Fruit fly (Drosophila melanogaster) whole organism, adult: ENCODE results near the gene borr.

Source experiments
- CG11617 ChIP-seq: fragments of 200-800 bp; sonication (Bioruptor generic); optimal IDR thresholded peaks from 2 replicates; lab custom pipeline; 2017; ENCODE audit warnings: mild to moderate bottlenecking, missing biosample characterization, missing genetic modification reagents, missing genetic modification characterization
- CG12768 ChIP-seq: fragments of 200-800 bp; sonication (Bioruptor generic); optimal IDR thresholded peaks from 2 replicates; lab custom pipeline; 2017; ENCODE audit warnings: missing biosample characterization, missing genetic modification characterization, mild to moderate bottlenecking, moderate library complexity, missing genetic modification reagents
- CG14711 ChIP-seq: fragments of 200-800 bp; sonication (Bioruptor generic); optimal IDR thresholded peaks from 2 replicates; lab custom pipeline; 2018; ENCODE audit warnings: missing biosample characterization, mild to moderate bottlenecking, missing genetic modification characterization, moderate library complexity
- CG1620 ChIP-seq: fragments of 200-800 bp; sonication (Bioruptor generic); optimal IDR thresholded peaks from 2 replicates; lab custom pipeline; 2016; ENCODE audit warnings: missing biosample characterization, missing genetic modification characterization
- CG33017 ChIP-seq: fragments of 200-800 bp; sonication (Bioruptor generic); optimal IDR thresholded peaks from 2 replicates; lab custom pipeline; 2018; ENCODE audit warnings: missing biosample characterization, mild to moderate bottlenecking, missing genetic modification characterization, moderate library complexity
- CG5204 ChIP-seq: fragments of 200-800 bp; sonication (Bioruptor generic); optimal IDR thresholded peaks from 2 replicates; lab custom pipeline; 2016; ENCODE audit warnings: missing biosample characterization, missing genetic modification characterization
- CG7045 ChIP-seq: fragments of 200-800 bp; sonication (Bioruptor generic); optimal IDR thresholded peaks from 2 replicates; lab custom pipeline; 2017; ENCODE audit warnings: missing biosample characterization, mild to moderate bottlenecking, missing genetic modification characterization
- CG7101 ChIP-seq: fragments of 200-800 bp; sonication (Bioruptor generic); optimal IDR thresholded peaks from 2 replicates; lab custom pipeline; 2018; ENCODE audit warnings: missing biosample characterization, mild to moderate bottlenecking, missing genetic modification characterization, moderate library complexity
- Clk ChIP-seq: fragments of 200-800 bp; sonication (Bioruptor generic); optimal IDR thresholded peaks from 2 replicates; lab custom pipeline; 2017; ENCODE audit warnings: missing biosample characterization, missing genetic modification characterization
- Crg-1 ChIP-seq: fragments of 200-800 bp; sonication (Bioruptor generic); optimal IDR thresholded peaks from 2 replicates; lab custom pipeline; 2016; ENCODE audit warnings: missing biosample characterization, missing genetic modification characterization
- Hr96 ChIP-seq: fragments of 200-800 bp; sonication (Bioruptor generic); optimal IDR thresholded peaks from 2 replicates; lab custom pipeline; 2016; ENCODE audit warnings: missing biosample characterization, missing genetic modification characterization
- Mnt ChIP-seq: fragments of 200-800 bp; sonication (Bioruptor generic); optimal IDR thresholded peaks from 2 replicates; lab custom pipeline; 2016; ENCODE audit warnings: missing biosample characterization, mild to moderate bottlenecking, missing genetic modification characterization
- bab1 ChIP-seq: fragments of 200-800 bp; sonication (Bioruptor generic); optimal IDR thresholded peaks from 3 replicates; lab custom pipeline; 2019; ENCODE audit warnings: missing biosample characterization, mild to moderate bottlenecking, missing genetic modification characterization, moderate library complexity
- cic ChIP-seq: fragments of 200-800 bp; sonication (Bioruptor generic); optimal IDR thresholded peaks from 2 replicates; lab custom pipeline; 2017; ENCODE audit warnings: missing biosample characterization, mild to moderate bottlenecking, missing genetic modification characterization, moderate library complexity
- cnc ChIP-seq, 2 experiments: fragments of >200 bp; optimal IDR thresholded peaks; 2 replicates each; lab custom pipeline; 2017
- kay ChIP-seq: fragments of 200-800 bp; sonication (Bioruptor generic); peaks from one replicate; lab custom pipeline; 2016; ENCODE audit warnings: missing biosample characterization, missing genetic modification characterization, borderline replicate concordance
- ovo ChIP-seq: fragments of 200-800 bp; sonication (Bioruptor generic); optimal IDR thresholded peaks from 2 replicates; lab custom pipeline; 2016; ENCODE audit warnings: missing biosample characterization, missing genetic modification characterization
- pad ChIP-seq: fragments of 200-800 bp; sonication (Bioruptor generic); optimal IDR thresholded peaks from 3 replicates; lab custom pipeline; 2017; ENCODE audit warnings: missing biosample characterization, missing genetic modification characterization, mild to moderate bottlenecking, moderate library complexity, missing genetic modification reagents
- tj ChIP-seq: fragments of 200-800 bp; sonication (Bioruptor generic); optimal IDR thresholded peaks from 3 replicates; lab custom pipeline; 2017; ENCODE audit warnings: missing biosample characterization, mild to moderate bottlenecking, missing genetic modification characterization, moderate library complexity
- toe ChIP-seq: fragments of 200-800 bp; sonication (Bioruptor generic); optimal IDR thresholded peaks from 2 replicates; lab custom pipeline; 2016; ENCODE audit warnings: missing biosample characterization, missing genetic modification characterization

Gene borr

DNA sequence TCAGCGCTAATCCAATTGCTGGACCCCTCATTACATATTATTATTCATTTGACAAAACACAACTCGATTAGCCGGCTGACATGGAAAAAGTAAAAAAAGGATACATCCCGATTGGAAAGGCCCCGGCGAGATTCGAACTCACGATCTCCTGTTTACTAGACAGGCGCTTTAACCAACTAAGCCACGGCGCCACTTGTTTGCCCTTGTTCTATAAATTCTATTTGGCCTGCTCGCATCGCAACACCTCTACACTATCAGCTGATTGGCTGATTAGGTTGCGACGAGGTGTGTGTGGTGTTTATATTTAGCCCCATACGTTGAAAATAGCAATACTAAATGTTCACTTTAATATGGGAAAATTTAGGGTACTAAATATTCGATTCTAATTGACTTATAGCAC is 16.5 kb downstream of the borr start:
- TF ChIP-seq CG33017 (tag; lab: Kevin White, UChicago) (no peak), kay (no peak), CG7101 (tag; lab: Kevin White, UChicago) (no peak), cnc (optimal IDR thresholded peaks at IDR 0.05; lab: Kevin White, UChicago) (no peak), Crg-1 (GFP tag; lab: Kevin White, UChicago) (no peak), tj (GFP tag; lab: Kevin White, UChicago) (no peak), Clk (no peak), CG11617 (GFP tag; lab: Kevin White, UChicago) (no peak)

DNA sequence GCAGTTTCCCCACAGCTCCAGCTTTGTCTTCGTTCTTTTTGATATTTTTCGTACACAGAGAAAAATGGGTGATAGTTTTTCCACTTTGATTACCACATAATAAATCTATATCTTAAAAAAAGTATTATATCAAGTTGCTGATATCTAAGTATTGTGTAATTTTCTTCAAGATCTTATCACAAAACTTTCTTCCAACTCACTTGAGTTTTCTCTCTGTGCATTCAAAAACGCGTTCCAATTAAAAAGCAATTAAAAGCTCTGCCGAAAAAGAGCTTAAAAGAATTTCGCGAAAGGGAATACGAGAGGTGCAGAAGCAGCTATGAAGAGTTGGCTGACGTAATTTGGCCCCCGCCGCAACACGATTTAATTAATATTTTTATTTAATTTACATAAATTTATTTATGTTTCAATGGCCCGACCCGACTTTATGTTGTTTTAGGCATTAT is 17.3 kb downstream of the borr start:
- TF ChIP-seq pad (GFP tag; lab: Kevin White, UChicago): no peak
- peak; percentile 21 for TF ChIP-seq CG7101 (tag; lab: Kevin White, UChicago)
- TF ChIP-seq bab1 (GFP tag; lab: Kevin White, UChicago): peak; percentile 72
- no peak for TF ChIP-seq toe (GFP tag; lab: Kevin White, UChicago)
- no peak for TF ChIP-seq cic (GFP tag; lab: Kevin White, UChicago)
- TF ChIP-seq CG11617 (GFP tag; lab: Kevin White, UChicago): no peak
- peak; percentile 59 for TF ChIP-seq tj (GFP tag; lab: Kevin White, UChicago)
- TF ChIP-seq cnc (optimal IDR thresholded peaks at IDR 0.05; lab: Kevin White, UChicago): no peak

DNA sequence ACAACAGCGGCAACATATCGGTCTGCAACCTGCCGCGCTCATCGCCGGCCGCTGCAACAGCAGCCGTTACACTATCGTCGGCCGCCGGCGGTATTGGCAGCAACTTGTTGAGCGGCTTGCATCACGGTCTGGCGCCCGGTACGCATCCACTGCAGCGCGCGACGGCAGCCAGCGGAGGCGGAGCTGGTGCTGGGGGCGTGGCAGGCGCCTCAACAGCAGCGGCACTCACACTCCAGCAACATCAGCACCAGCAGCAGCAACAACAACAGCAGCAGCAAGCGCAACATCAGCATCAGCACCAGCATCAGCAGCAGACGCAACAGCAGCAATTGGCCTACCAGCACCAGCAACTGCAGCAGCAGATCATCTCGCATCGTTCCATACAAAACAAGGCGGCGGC is 18.8 kb downstream of the borr start:
- no peak for TF ChIP-seq CG11617 (GFP tag; lab: Kevin White, UChicago)
- no peak for TF ChIP-seq Mnt (GFP tag; lab: Kevin White, UChicago)
- TF ChIP-seq CG12768: no peak
- no peak for TF ChIP-seq toe (GFP tag; lab: Kevin White, UChicago)
- TF ChIP-seq bab1 (GFP tag; lab: Kevin White, UChicago): no peak
- TF ChIP-seq Hr96 (GFP tag; lab: Kevin White, UChicago): no peak
- no peak for TF ChIP-seq pad (GFP tag; lab: Kevin White, UChicago)
- TF ChIP-seq CG7045 (GFP tag; lab: Kevin White, UChicago): no peak
- TF ChIP-seq tj (GFP tag; lab: Kevin White, UChicago): no peak
- no peak for TF ChIP-seq cnc (optimal IDR thresholded peaks at IDR 0.05; lab: Kevin White, UChicago)
- TF ChIP-seq CG7101 (tag; lab: Kevin White, UChicago): no peak
- no peak for TF ChIP-seq Clk
- TF ChIP-seq Crg-1 (GFP tag; lab: Kevin White, UChicago): no peak
- no peak for TF ChIP-seq CG33017 (tag; lab: Kevin White, UChicago)

DNA sequence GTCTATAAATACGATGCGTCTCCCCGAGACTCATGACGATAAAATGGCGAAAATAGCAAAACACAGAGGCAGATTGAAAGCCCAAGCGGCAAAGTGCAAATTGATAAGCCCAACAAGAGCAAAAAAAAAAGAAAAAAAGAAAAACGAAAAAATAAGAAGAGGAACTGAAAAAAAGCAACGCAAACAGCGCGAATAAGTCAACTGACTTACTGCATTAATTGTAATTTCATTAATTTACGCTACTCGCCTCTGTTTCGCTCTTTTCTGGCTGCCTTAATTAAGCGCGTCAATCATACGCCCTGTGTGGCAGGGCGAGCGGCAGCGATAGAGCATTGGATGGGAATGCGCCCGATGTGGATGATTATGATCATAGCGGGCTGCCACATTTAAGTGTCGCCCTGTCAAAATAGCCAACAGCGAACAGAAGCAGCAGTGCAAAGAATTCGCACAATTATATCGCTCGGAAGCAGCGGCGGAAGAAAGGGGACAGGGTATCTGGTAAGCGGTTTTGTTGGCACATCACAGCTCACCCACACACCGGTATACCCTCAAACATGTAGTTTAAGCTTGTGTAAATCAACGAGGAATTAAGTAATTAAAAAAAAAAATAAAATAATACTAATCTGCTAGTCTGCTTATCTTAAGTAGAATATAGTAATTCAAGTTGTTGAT is 21.0 kb downstream of the borr start:
- TF ChIP-seq Clk (no peak), bab1 (GFP tag; lab: Kevin White, UChicago) (no peak), CG33017 (tag; lab: Kevin White, UChicago) (no peak), CG11617 (GFP tag; lab: Kevin White, UChicago) (peak; percentile 8), cnc (optimal IDR thresholded peaks at IDR 0.05; lab: Kevin White, UChicago) (no peak), CG14711 (no peak), ovo (GFP tag; lab: Kevin White, UChicago) (no peak), CG5204 (GFP tag; lab: Kevin White, UChicago) (no peak), kay (no peak), tj (GFP tag; lab: Kevin White, UChicago) (peak; percentile 30), CG7045 (GFP tag; lab: Kevin White, UChicago) (no peak), CG1620 (no peak), toe (GFP tag; lab: Kevin White, UChicago) (no peak), cic (GFP tag; lab: Kevin White, UChicago) (peak; percentile 58), pad (GFP tag; lab: Kevin White, UChicago) (no peak), CG12768 (peak; percentile 25), Crg-1 (GFP tag; lab: Kevin White, UChicago) (no peak), Mnt (GFP tag; lab: Kevin White, UChicago) (peak; percentile 25), Hr96 (GFP tag; lab: Kevin White, UChicago) (no peak), CG7101 (tag; lab: Kevin White, UChicago) (no peak)

DNA sequence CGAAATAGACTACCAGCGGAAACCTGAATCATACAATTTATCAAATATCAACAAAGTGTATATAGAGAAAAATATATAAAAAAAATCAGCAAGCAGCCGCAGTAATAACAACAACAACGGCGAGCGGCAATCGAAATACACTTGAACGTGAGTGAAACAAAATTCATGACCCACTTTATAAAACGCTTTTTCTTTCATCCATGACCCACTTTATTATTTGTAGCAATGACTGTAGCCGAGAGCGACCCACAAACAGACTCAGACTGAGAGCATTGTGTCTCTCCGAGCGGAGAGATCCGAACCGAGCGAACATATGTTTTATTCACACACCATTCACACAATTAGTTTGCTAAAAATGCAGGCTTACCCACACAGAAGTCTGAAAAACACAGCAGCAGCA is 23.2 kb downstream of the borr start:
- TF ChIP-seq CG7101 (tag; lab: Kevin White, UChicago): no peak
- TF ChIP-seq kay: peak; percentile 72

DNA sequence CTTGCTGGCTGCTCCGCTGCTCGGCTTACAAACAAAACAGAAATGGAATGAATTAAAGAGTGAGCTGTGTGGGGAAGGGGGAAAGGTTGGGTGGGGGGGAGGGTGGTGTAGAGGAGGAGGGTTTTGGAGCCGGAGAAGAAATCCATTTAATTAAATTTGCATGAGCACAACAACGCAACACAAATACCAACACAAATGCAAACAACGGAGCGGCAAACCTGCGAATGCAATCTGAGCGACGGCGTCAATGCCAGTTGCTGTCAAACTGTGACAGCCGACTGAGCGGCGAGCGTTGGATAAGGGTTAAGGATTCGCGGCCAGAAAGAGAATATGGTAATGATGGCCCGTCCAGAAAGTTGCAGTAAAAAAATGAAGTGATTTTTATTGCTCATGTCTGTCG is 27.5 kb downstream of the borr start:
- TF ChIP-seq cic (GFP tag; lab: Kevin White, UChicago) (no peak), CG11617 (GFP tag; lab: Kevin White, UChicago) (no peak), CG5204 (GFP tag; lab: Kevin White, UChicago) (no peak), CG7045 (GFP tag; lab: Kevin White, UChicago) (no peak), toe (GFP tag; lab: Kevin White, UChicago) (no peak), CG33017 (tag; lab: Kevin White, UChicago) (no peak), tj (GFP tag; lab: Kevin White, UChicago) (no peak), Clk (no peak), bab1 (GFP tag; lab: Kevin White, UChicago) (no peak), Hr96 (GFP tag; lab: Kevin White, UChicago) (no peak), CG7101 (tag; lab: Kevin White, UChicago) (no peak), ovo (GFP tag; lab: Kevin White, UChicago) (no peak), CG1620 (no peak), CG12768 (no peak), CG14711 (no peak), Crg-1 (GFP tag; lab: Kevin White, UChicago) (no peak), Mnt (GFP tag; lab: Kevin White, UChicago) (no peak)
